Worm (Caenorhabditis elegans) whole organism, late embryonic: Measurements from ENCODE around the gene mes-2.

Experiments used
- F13H6.1 ChIP-seq: sonication (generic microtip); optimal IDR thresholded peaks from 2 replicates; lab custom pipeline; 2016; ENCODE audit warnings: missing genetic modification characterization, missing compliant biosample characterization
- K09A11.1 ChIP-seq: sonication (generic microtip); optimal IDR thresholded peaks from 2 replicates; lab custom pipeline; 2017; ENCODE audit warnings: antibody characterized with exemption, mild to moderate bottlenecking, missing genetic modification characterization, missing compliant biosample characterization; ENCODE audit not compliant: insufficient read depth
- Y22D7AL.16 ChIP-seq: sonication (generic microtip); optimal IDR thresholded peaks from 2 replicates; lab custom pipeline; 2016; ENCODE audit warnings: missing genetic modification characterization, missing compliant biosample characterization
- ama-1 ChIP-seq: fragments of 150-350 bp; optimal IDR thresholded peaks from 2 replicates; lab custom pipeline; 2014
- ceh-22 ChIP-seq: sonication (generic microtip); optimal IDR thresholded peaks from 2 replicates; lab custom pipeline; 2017; ENCODE audit warnings: missing biosample characterization, missing genetic modification characterization
- ceh-24 ChIP-seq: sonication (generic microtip); optimal IDR thresholded peaks from 2 replicates; lab custom pipeline; 2016; ENCODE audit warnings: mild to moderate bottlenecking, missing genetic modification characterization, missing compliant biosample characterization
- ceh-30 ChIP-seq: fragments of 150-350 bp; optimal IDR thresholded peaks from 2 replicates; lab custom pipeline; 2014; ENCODE audit warnings: missing biosample characterization, missing genetic modification characterization
- ceh-31 ChIP-seq: sonication (generic microtip); optimal IDR thresholded peaks from 2 replicates; lab custom pipeline; 2016; ENCODE audit warnings: missing genetic modification characterization, missing compliant biosample characterization
- ceh-34 ChIP-seq: sonication (generic microtip); optimal IDR thresholded peaks from 2 replicates; lab custom pipeline; 2016; ENCODE audit warnings: mild to moderate bottlenecking, missing genetic modification characterization, missing compliant biosample characterization
- ceh-45 ChIP-seq: fragments of 200-800 bp; sonication (Bioruptor generic); IDR thresholded peaks from 2 replicates; pipeline ENCODE4 v1.3.6; 2022; ENCODE audit warnings: missing genetic modification reagents, missing genetic modification characterization, missing compliant biosample characterization
- ceh-48 ChIP-seq: sonication (generic microtip); optimal IDR thresholded peaks from 2 replicates; lab custom pipeline; 2016; ENCODE audit warnings: missing genetic modification characterization, inconsistent platforms, missing compliant biosample characterization
- ceh-6 ChIP-seq: fragments of 200-800 bp; sonication (Bioruptor generic); optimal IDR thresholded peaks from 2 replicates; lab custom pipeline; 2018; ENCODE audit warnings: mild to moderate bottlenecking, missing genetic modification characterization, missing compliant biosample characterization
- ceh-9 ChIP-seq: sonication (generic microtip); optimal IDR thresholded peaks from 2 replicates; lab custom pipeline; 2016; ENCODE audit warnings: mild to moderate bottlenecking, missing genetic modification characterization, inconsistent platforms, missing compliant biosample characterization
- che-1 ChIP-seq: sonication (generic microtip); optimal IDR thresholded peaks from 2 replicates; lab custom pipeline; 2016; ENCODE audit warnings: mild to moderate bottlenecking, missing genetic modification characterization, missing compliant biosample characterization
- elt-2 ChIP-seq: sonication (generic microtip); optimal IDR thresholded peaks from 2 replicates; lab custom pipeline; 2016; ENCODE audit warnings: missing genetic modification reagents, missing genetic modification characterization, missing compliant biosample characterization
- elt-4 ChIP-seq: sonication (generic microtip); optimal IDR thresholded peaks from 2 replicates; lab custom pipeline; 2016; ENCODE audit warnings: missing genetic modification characterization, missing compliant biosample characterization
- fax-1 ChIP-seq: sonication (generic microtip); optimal IDR thresholded peaks from 2 replicates; lab custom pipeline; 2016; ENCODE audit warnings: missing genotype, missing genetic modification characterization, missing compliant biosample characterization
- fkh-10 ChIP-seq: fragments of 150-350 bp; optimal IDR thresholded peaks from 2 replicates; lab custom pipeline; 2014; ENCODE audit warnings: missing biosample characterization, missing genetic modification reagents, missing genetic modification characterization
- gmeb-2 ChIP-seq: sonication (generic microtip); optimal IDR thresholded peaks from 2 replicates; lab custom pipeline; 2016; ENCODE audit warnings: missing genetic modification characterization, inconsistent platforms, missing compliant biosample characterization
- hlh-13 ChIP-seq: fragments of 200-800 bp; sonication (Bioruptor generic); optimal IDR thresholded peaks from 2 replicates; lab custom pipeline; 2018; ENCODE audit warnings: mild to moderate bottlenecking, missing genetic modification characterization, missing compliant biosample characterization
- hlh-15 ChIP-seq: sonication (generic microtip); optimal IDR thresholded peaks from 2 replicates; lab custom pipeline; 2016; ENCODE audit warnings: missing genetic modification characterization, missing compliant biosample characterization
- hlh-6 ChIP-seq: sonication (generic microtip); optimal IDR thresholded peaks from 2 replicates; lab custom pipeline; 2016; ENCODE audit warnings: missing genotype, missing genetic modification characterization, missing compliant biosample characterization
- hlh-8 ChIP-seq: sonication (generic microtip); optimal IDR thresholded peaks from 2 replicates; lab custom pipeline; 2016; ENCODE audit warnings: missing genotype, missing genetic modification characterization, missing compliant biosample characterization
- lim-6 ChIP-seq: sonication (generic microtip); optimal IDR thresholded peaks from 2 replicates; lab custom pipeline; 2016; ENCODE audit warnings: missing genetic modification characterization, missing compliant biosample characterization
- lin-11 ChIP-seq: fragments of 200-800 bp; sonication (Bioruptor generic); optimal IDR thresholded peaks from 2 replicates; lab custom pipeline; 2018; ENCODE audit warnings: mild to moderate bottlenecking, missing genetic modification characterization, missing compliant biosample characterization
- nfya-1 ChIP-seq: sonication (generic microtip); optimal IDR thresholded peaks from 2 replicates; lab custom pipeline; 2017; ENCODE audit warnings: missing genetic modification characterization, mild to moderate bottlenecking, missing compliant biosample characterization, antibody characterized with exemption, moderate library complexity
- npax-4 ChIP-seq: sonication (generic microtip); optimal IDR thresholded peaks from 2 replicates; lab custom pipeline; 2016; ENCODE audit warnings: missing genetic modification characterization, missing compliant biosample characterization
- odd-2 ChIP-seq: sonication (generic microtip); optimal IDR thresholded peaks from 2 replicates; lab custom pipeline; 2017; ENCODE audit warnings: antibody characterized with exemption, mild to moderate bottlenecking, missing genetic modification characterization, missing compliant biosample characterization
- pag-3 ChIP-seq: sonication (generic microtip); optimal IDR thresholded peaks from 2 replicates; lab custom pipeline; 2016; ENCODE audit warnings: missing compliant biosample characterization, missing genetic modification characterization, borderline replicate concordance
- pat-9 ChIP-seq: fragments of 200-800 bp; sonication (Bioruptor generic); optimal IDR thresholded peaks from 2 replicates; lab custom pipeline; 2018; ENCODE audit warnings: mild to moderate bottlenecking, missing genetic modification characterization, moderate library complexity, missing compliant biosample characterization
- pha-2 ChIP-seq: sonication (generic microtip); optimal IDR thresholded peaks from 2 replicates; lab custom pipeline; 2017; ENCODE audit warnings: mild to moderate bottlenecking, missing genetic modification characterization, missing compliant biosample characterization
- pha-4 ChIP-seq: fragments of 150-350 bp; optimal IDR thresholded peaks from 2 replicates; lab custom pipeline; 2018; ENCODE audit warnings: missing biosample characterization, missing genetic modification reagents, missing genetic modification characterization
- pqm-1 ChIP-seq: sonication (generic microtip); optimal IDR thresholded peaks from 2 replicates; lab custom pipeline; 2016; ENCODE audit warnings: missing genetic modification characterization, missing compliant biosample characterization
- pros-1 ChIP-seq: fragments of 150-350 bp; optimal IDR thresholded peaks from 2 replicates; lab custom pipeline; 2014; ENCODE audit warnings: missing biosample characterization, missing genetic modification reagents, missing genetic modification characterization
- ref-2 ChIP-seq: sonication (generic microtip); optimal IDR thresholded peaks from 2 replicates; lab custom pipeline; 2016; ENCODE audit warnings: missing genetic modification characterization, missing compliant biosample characterization
- rnt-1 ChIP-seq: sonication (generic microtip); optimal IDR thresholded peaks from 2 replicates; lab custom pipeline; 2016; ENCODE audit warnings: missing genetic modification characterization, missing compliant biosample characterization
- sdc-2 ChIP-seq: sonication (generic microtip); optimal IDR thresholded peaks from 2 replicates; lab custom pipeline; 2016; ENCODE audit warnings: missing genotype, missing genetic modification characterization, missing compliant biosample characterization
- sox-2 ChIP-seq: fragments of 200-800 bp; sonication (Bioruptor generic); IDR thresholded peaks from 2 replicates; pipeline ENCODE4 v1.3.6; 2022; ENCODE audit warnings: missing genetic modification reagents, missing genetic modification characterization, missing compliant biosample characterization
- tbx-2 ChIP-seq: sonication (generic microtip); optimal IDR thresholded peaks from 2 replicates; lab custom pipeline; 2016; ENCODE audit warnings: missing genetic modification characterization, missing compliant biosample characterization
- tbx-7 ChIP-seq: sonication (generic microtip); optimal IDR thresholded peaks from 2 replicates; lab custom pipeline; 2016; ENCODE audit warnings: missing genotype, missing genetic modification characterization, missing compliant biosample characterization
- unc-42 ChIP-seq: sonication (generic microtip); optimal IDR thresholded peaks from 2 replicates; lab custom pipeline; 2016; ENCODE audit warnings: missing genotype, missing genetic modification characterization, missing compliant biosample characterization
- unc-86 ChIP-seq: sonication (generic microtip); optimal IDR thresholded peaks from 2 replicates; lab custom pipeline; 2016; ENCODE audit warnings: missing genetic modification characterization, missing compliant biosample characterization
- ztf-16 ChIP-seq: sonication (generic microtip); optimal IDR thresholded peaks from 2 replicates; lab custom pipeline; 2017; ENCODE audit warnings: missing genetic modification characterization, missing compliant biosample characterization

The mes-2 gene

ce11 chrII:14388213-14388612 is 4.4 kb downstream of the mes-2 start, which contains the start of gene F26H11.8:
Gene F26H11.8, plus strand, starts transcription at chrII:14388513.
- TF ChIP-seq gmeb-2 (tag; lab: Kevin White, UChicago) (no peak), Y22D7AL.16 (no peak)

- peak; percentile 20 for TF ChIP-seq nfya-1
- TF ChIP-seq tbx-2 (tag; lab: Kevin White, UChicago) = peak; percentile 38
- TF ChIP-seq K09A11.1 (tag; lab: Kevin White, UChicago) = no peak
- no peak for TF ChIP-seq fax-1
- TF ChIP-seq elt-2 (tag; lab: Kevin White, UChicago) = peak; percentile 1
- TF ChIP-seq unc-42 (tag; lab: Kevin White, UChicago) = peak; percentile 63
- peak; percentile 3 for TF ChIP-seq ceh-34
- TF ChIP-seq tbx-7 (tag; lab: Kevin White, UChicago) = no peak
- TF ChIP-seq ceh-31 (tag; lab: Kevin White, UChicago) = peak; percentile 51
- TF ChIP-seq pat-9 (tag; lab: Kevin White, UChicago) = no peak
- TF ChIP-seq rnt-1 (tag; lab: Kevin White, UChicago) = no peak
- peak; percentile 57 for TF ChIP-seq ceh-48 (tag; lab: Kevin White, UChicago)
- TF ChIP-seq ceh-45 (GFP tag; lab: Robert Waterston, UW) = no peak
Observed at ce11 chrII:14390036-14390763, 6.4 kb downstream of the mes-2 start, which contains the start of the genes kbp-3 and nurf-1. Gene kbp-3, minus strand, starts transcription at chrII:14390078. Gene nurf-1, plus strand, starts transcription at chrII:14390713.

DNA sequence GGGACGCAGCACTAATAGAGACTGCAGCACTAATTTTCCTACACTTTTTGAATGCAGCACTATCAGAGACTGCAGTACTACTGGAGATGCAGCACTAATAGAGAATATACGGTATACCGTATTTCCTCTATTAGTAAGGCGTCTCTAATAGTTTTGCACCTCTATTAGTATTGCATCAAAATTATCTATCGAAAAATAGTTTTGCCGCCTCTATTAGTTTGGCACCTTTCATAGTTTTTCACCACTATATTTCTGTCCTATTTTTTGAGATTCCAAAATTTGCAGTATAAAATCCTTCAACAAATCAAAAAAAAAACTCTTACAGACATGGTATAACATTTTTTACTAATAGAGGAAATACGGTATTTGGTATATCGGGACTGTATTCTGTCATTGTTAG is 10.0 kb downstream of the mes-2 start:
- no peak for TF ChIP-seq hlh-13
- TF ChIP-seq che-1 = no peak
- no peak for TF ChIP-seq hlh-15 (tag; lab: Kevin White, UChicago)
- no peak for TF ChIP-seq npax-4
- no peak for TF ChIP-seq gmeb-2 (tag; lab: Kevin White, UChicago)
- TF ChIP-seq sox-2 = no peak
- no peak for TF ChIP-seq lin-11 (tag; lab: Kevin White, UChicago)
- no peak for TF ChIP-seq elt-2 (tag; lab: Kevin White, UChicago)
- no peak for TF ChIP-seq pqm-1 (tag; lab: Kevin White, UChicago)
- TF ChIP-seq ztf-16 (tag; lab: Kevin White, UChicago) = no peak
- no peak for TF ChIP-seq ref-2 (tag; lab: Kevin White, UChicago)
- no peak for TF ChIP-seq odd-2 (tag; lab: Kevin White, UChicago)
- no peak for TF ChIP-seq hlh-8 (tag; lab: Kevin White, UChicago)

DNA sequence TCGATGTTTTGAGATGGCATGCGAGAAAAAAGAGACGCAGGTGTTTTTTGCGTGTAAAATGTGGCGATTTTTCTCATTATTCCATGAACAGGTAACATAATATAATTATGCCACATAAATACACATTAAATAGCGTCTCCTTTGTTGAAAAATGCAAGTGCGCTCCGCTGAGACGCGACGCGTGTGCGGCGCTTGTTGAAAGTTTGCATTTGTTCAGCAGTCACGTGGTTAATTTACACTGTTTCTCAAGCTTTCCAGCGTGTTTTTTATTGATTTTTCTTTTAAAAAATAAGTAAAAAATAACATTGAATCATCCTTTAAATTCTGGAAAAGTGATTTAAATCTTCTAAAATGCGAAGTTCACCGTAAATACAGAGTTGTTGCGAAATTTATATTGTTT is 15.8 kb downstream of the mes-2 start:
- no peak for TF ChIP-seq odd-2 (tag; lab: Kevin White, UChicago)
- TF ChIP-seq pqm-1 (tag; lab: Kevin White, UChicago) = no peak
- TF ChIP-seq elt-2 (tag; lab: Kevin White, UChicago) = peak; percentile 33
- TF ChIP-seq unc-86 (tag; lab: Kevin White, UChicago) = no peak
- TF ChIP-seq pag-3 (tag; lab: Kevin White, UChicago) = no peak
- TF ChIP-seq fkh-10 (GFP tag; lab: Kevin White, UChicago) = no peak
- no peak for TF ChIP-seq hlh-8 (tag; lab: Kevin White, UChicago)
- TF ChIP-seq Y22D7AL.16 = no peak
- TF ChIP-seq ceh-6 = no peak
- peak; percentile 39 for TF ChIP-seq ceh-48 (tag; lab: Kevin White, UChicago)
- no peak for TF ChIP-seq sdc-2 (tag; lab: Kevin White, UChicago)
- no peak for TF ChIP-seq ceh-24 (tag; lab: Kevin White, UChicago)
- no peak for TF ChIP-seq lim-6
- no peak for TF ChIP-seq elt-4 (tag; lab: Kevin White, UChicago)
- no peak for TF ChIP-seq hlh-13
- TF ChIP-seq pros-1 (tag; lab: Kevin White, UChicago) = no peak
- TF ChIP-seq pha-2 (tag; lab: Kevin White, UChicago) = peak; percentile 2
- no peak for TF ChIP-seq ceh-22 (tag; lab: Kevin White, UChicago)
- peak; percentile 95 for TF ChIP-seq unc-42 (tag; lab: Kevin White, UChicago)
- TF ChIP-seq pat-9 (tag; lab: Kevin White, UChicago) = no peak
- TF ChIP-seq hlh-6 (tag; lab: Kevin White, UChicago) = no peak
- TF ChIP-seq F13H6.1 (tag; lab: Kevin White, UChicago) = no peak
- no peak for TF ChIP-seq pha-4 (tag; lab: Kevin White, UChicago)
- TF ChIP-seq ztf-16 (tag; lab: Kevin White, UChicago) = no peak
- TF ChIP-seq hlh-15 (tag; lab: Kevin White, UChicago) = no peak
- no peak; the same call in 1 of the 2 replicates for TF ChIP-seq sox-2
- TF ChIP-seq ama-1 (lab: Kevin White, UChicago) = no peak
- TF ChIP-seq gmeb-2 (tag; lab: Kevin White, UChicago) = no peak
- TF ChIP-seq ref-2 (tag; lab: Kevin White, UChicago) = no peak
- TF ChIP-seq fax-1 = no peak
- peak; percentile 47 for TF ChIP-seq tbx-2 (tag; lab: Kevin White, UChicago)
- peak; percentile 89 for TF ChIP-seq ceh-30 (tag; lab: Kevin White, UChicago)
- TF ChIP-seq ceh-9 (tag; lab: Kevin White, UChicago) = no peak
- TF ChIP-seq che-1 = no peak
